Worm (Caenorhabditis elegans): Measurements from ENCODE around the gene gcp-2.1.

The gcp-2.1 gene

ce11 chrX:353134-353669 is 51.6 kb downstream of the gcp-2.1 start, which contains the start of gene sor-3 (continued):
- peak; percentile 81 to 89 (median 85) for TF ChIP-seq ceh-82 (tag; optimal IDR thresholded peaks at IDR 0.05)
- TF ChIP-seq nhr-28 (tag; optimal IDR thresholded peaks at IDR 0.05): peak; percentile 34
- peak; percentile 18 for TF ChIP-seq vab-15 (tag; optimal IDR thresholded peaks at IDR 0.05)
- TF ChIP-seq efl-1 (optimal IDR thresholded peaks at IDR 0.05): peak; percentile 62 to 71
- peak; percentile 23 to 94 for TF ChIP-seq efl-1 (GFP tag; optimal IDR thresholded peaks at IDR 0.05 in 1 of 2)
- TF ChIP-seq egl-27 (tag; optimal IDR thresholded peaks at IDR 0.05): no peak
- TF ChIP-seq dpl-1 (GFP tag; optimal IDR thresholded peaks at IDR 0.05): peak; percentile 30 to 47 (median 36)
- peak; percentile 24 for TF ChIP-seq zag-1 (tag; optimal IDR thresholded peaks at IDR 0.05)
- no peak for TF ChIP-seq aha-1 (tag; optimal IDR thresholded peaks at IDR 0.05)
- TF ChIP-seq nhr-85 (tag): peak; percentile 83
- no peak for TF ChIP-seq unc-30 (tag; optimal IDR thresholded peaks at IDR 0.05)
- TF ChIP-seq fos-1 (tag; optimal IDR thresholded peaks at IDR 0.05): peak; percentile 70
- TF ChIP-seq ceh-88 (GFP tag; IDR thresholded peaks at IDR 0.05): peak; percentile 33; the same call in 1 of the 2 replicates
- peak; percentile 43 for TF ChIP-seq pax-3 (tag; optimal IDR thresholded peaks at IDR 0.05)
- peak; percentile 85 for TF ChIP-seq hpl-2 (GFP tag; optimal IDR thresholded peaks at IDR 0.05)
- TF ChIP-seq grh-1 (GFP tag; IDR thresholded peaks at IDR 0.05): 0 out of 2 replicates have a peak, but pooled peaks have one; percentile 19
- TF ChIP-seq blmp-1 (tag; optimal IDR thresholded peaks at IDR 0.05): peak; percentile 67
- TF ChIP-seq alr-1 (tag; optimal IDR thresholded peaks at IDR 0.05; ENCODE audit: borderline replicate concordance): no peak
- peak; percentile 87 for TF ChIP-seq jun-1 (tag; optimal IDR thresholded peaks at IDR 0.05)
- no peak for TF ChIP-seq pqm-1 (tag; optimal IDR thresholded peaks at IDR 0.05)
- no peak for TF ChIP-seq sptf-1 (tag; optimal IDR thresholded peaks at IDR 0.05)
- peak; percentile 75 for TF ChIP-seq sox-4 (tag; optimal IDR thresholded peaks at IDR 0.05)
- peak; percentile 76 for TF ChIP-seq irx-1 (tag; optimal IDR thresholded peaks at IDR 0.05)
- peak; percentile 66 for TF ChIP-seq isw-1 (GFP tag; IDR thresholded peaks at IDR 0.05)
- no peak for TF ChIP-seq ceh-63 (GFP tag; optimal IDR thresholded peaks at IDR 0.05)
- peak; percentile 51 for TF ChIP-seq F16B12.6 (tag; optimal IDR thresholded peaks at IDR 0.05)
- no peak for TF ChIP-seq nhr-12 (tag; optimal IDR thresholded peaks at IDR 0.05)
- peak; percentile 73 for TF ChIP-seq lin-13 (GFP tag; optimal IDR thresholded peaks at IDR 0.05)
- TF ChIP-seq hlh-17 (GFP tag; optimal IDR thresholded peaks at IDR 0.05; ENCODE audit: borderline replicate concordance): no peak
- TF ChIP-seq nhr-90 (tag; optimal IDR thresholded peaks at IDR 0.05; ENCODE audit: poor library complexity): peak; percentile 90
- peak; percentile 85 for TF ChIP-seq rnt-1 (tag; optimal IDR thresholded peaks at IDR 0.05)
- TF ChIP-seq lin-39 (tag; optimal IDR thresholded peaks at IDR 0.05): peak; percentile 70
- TF ChIP-seq mab-9 (GFP tag; IDR thresholded peaks at IDR 0.05): peak; percentile 68; the same call in 1 of the 2 replicates
- peak; percentile 87 for TF ChIP-seq tbx-2 (tag; optimal IDR thresholded peaks at IDR 0.05)
- TF ChIP-seq ztf-4 (tag; optimal IDR thresholded peaks at IDR 0.05): peak; percentile 16
- peak; percentile 76 for TF ChIP-seq nhr-77 (tag; optimal IDR thresholded peaks at IDR 0.05)
- TF ChIP-seq Y116A8C.19 (tag; optimal IDR thresholded peaks at IDR 0.05; ENCODE audit: borderline replicate concordance): no peak
- peak; percentile 91 for TF ChIP-seq swsn-7 (tag; optimal IDR thresholded peaks at IDR 0.05)
- TF ChIP-seq nhr-19 (GFP tag; conservative IDR thresholded peaks at IDR 0.05): peak; percentile 82
- TF ChIP-seq lir-3 (tag; optimal IDR thresholded peaks at IDR 0.05; ENCODE audit: poor library complexity): peak; percentile 75
- TF ChIP-seq lin-14 (GFP tag; optimal IDR thresholded peaks at IDR 0.05): peak; percentile 87
- no peak for TF ChIP-seq tlp-1 (tag; optimal IDR thresholded peaks at IDR 0.05)
- peak; percentile 53 for TF ChIP-seq nhr-237 (tag; optimal IDR thresholded peaks at IDR 0.05)
- peak; percentile 80 for TF ChIP-seq fkh-8 (tag; optimal IDR thresholded peaks at IDR 0.05)
- TF ChIP-seq elt-2 (tag; optimal IDR thresholded peaks at IDR 0.05): peak; percentile 56
- TF ChIP-seq efl-3 (GFP tag; optimal IDR thresholded peaks at IDR 0.05): no peak
- no peak for TF ChIP-seq ama-1 (optimal IDR thresholded peaks at IDR 0.05)
- TF ChIP-seq xbp-1 (tag; optimal IDR thresholded peaks at IDR 0.05): peak; percentile 81
- TF ChIP-seq mdl-1 (tag; optimal IDR thresholded peaks at IDR 0.05): peak in 1 of 2 experiments; percentile 78
- TF ChIP-seq unc-62 (GFP tag; optimal IDR thresholded peaks at IDR 0.05): no peak
- TF ChIP-seq mef-2 (tag; optimal IDR thresholded peaks at IDR 0.05): no peak
- peak; percentile 77 for TF ChIP-seq egl-13 (tag; optimal IDR thresholded peaks at IDR 0.05)
- no peak for TF ChIP-seq C34B4.2 (tag; optimal IDR thresholded peaks at IDR 0.05)

Measured in whole organism, L1 larva.